Fruit fly (Drosophila melanogaster) whole organism, pupa: Measurements from ENCODE around the gene CG32668.

ENCODE experiments used
- CG12605 ChIP-seq: fragments of 200-800 bp; sonication (Bioruptor generic); IDR thresholded peaks from 2 replicates; pipeline ENCODE4 v1.3.6; 2022; ENCODE audit warnings: missing biosample characterization, missing genetic modification characterization
- CG13204 ChIP-seq: fragments of 200-800 bp; sonication (Bioruptor generic); optimal IDR thresholded peaks from 2 replicates; lab custom pipeline; 2018; ENCODE audit warnings: missing biosample characterization, mild to moderate bottlenecking, missing genetic modification characterization, moderate library complexity
- CG14655 ChIP-seq: fragments of 200-800 bp; sonication (Bioruptor generic); optimal IDR thresholded peaks from 3 replicates; lab custom pipeline; 2017; ENCODE audit warnings: mild to moderate bottlenecking, missing biosample characterization, missing genetic modification reagents, missing genetic modification characterization
- CG15710 ChIP-seq: fragments of 200-800 bp; sonication (Bioruptor generic); optimal IDR thresholded peaks from 2 replicates; lab custom pipeline; 2018; ENCODE audit warnings: missing biosample characterization, mild to moderate bottlenecking, missing genetic modification characterization, moderate library complexity
- CG8159 ChIP-seq: fragments of 200-800 bp; sonication (Bioruptor generic); optimal IDR thresholded peaks from 3 replicates; lab custom pipeline; 2018; ENCODE audit warnings: missing biosample characterization, mild to moderate bottlenecking, missing genetic modification characterization, moderate library complexity
- CG8301 ChIP-seq: fragments of 200-800 bp; sonication (Bioruptor generic); optimal IDR thresholded peaks from 2 replicates; lab custom pipeline; 2018; ENCODE audit warnings: missing biosample characterization, mild to moderate bottlenecking, missing genetic modification characterization
- Ets98B ChIP-seq: fragments of 200-800 bp; sonication (Bioruptor generic); IDR thresholded peaks from 2 replicates; pipeline ENCODE4 v1.3.6; 2022; ENCODE audit warnings: missing biosample characterization, missing genetic modification characterization
- Pif1B ChIP-seq: fragments of 200-800 bp; sonication (Bioruptor generic); optimal IDR thresholded peaks from 3 replicates; lab custom pipeline; 2016; ENCODE audit warnings: missing biosample characterization, missing genetic modification characterization
- Snoo ChIP-seq: fragments of 200-800 bp; sonication (Bioruptor generic); optimal IDR thresholded peaks from 3 replicates; lab custom pipeline; 2017; ENCODE audit warnings: missing biosample characterization, mild to moderate bottlenecking, missing genetic modification characterization, inconsistent platforms
- fd96Ca ChIP-seq: fragments of 200-800 bp; sonication (Bioruptor generic); IDR thresholded peaks from 3 replicates; pipeline ENCODE4 v1.3.6; 2022; ENCODE audit warnings: missing biosample characterization, missing genetic modification characterization
- gl ChIP-seq: fragments of 200-800 bp; sonication (Bioruptor generic); optimal IDR thresholded peaks from 2 replicates; lab custom pipeline; 2018; ENCODE audit warnings: missing biosample characterization, mild to moderate bottlenecking, missing genetic modification characterization
- rn ChIP-seq: fragments of 200-800 bp; sonication (Bioruptor generic); IDR thresholded peaks from 2 replicates; pipeline ENCODE4 v1.3.6; 2022; ENCODE audit warnings: missing biosample characterization, missing genetic modification characterization

DNA sequence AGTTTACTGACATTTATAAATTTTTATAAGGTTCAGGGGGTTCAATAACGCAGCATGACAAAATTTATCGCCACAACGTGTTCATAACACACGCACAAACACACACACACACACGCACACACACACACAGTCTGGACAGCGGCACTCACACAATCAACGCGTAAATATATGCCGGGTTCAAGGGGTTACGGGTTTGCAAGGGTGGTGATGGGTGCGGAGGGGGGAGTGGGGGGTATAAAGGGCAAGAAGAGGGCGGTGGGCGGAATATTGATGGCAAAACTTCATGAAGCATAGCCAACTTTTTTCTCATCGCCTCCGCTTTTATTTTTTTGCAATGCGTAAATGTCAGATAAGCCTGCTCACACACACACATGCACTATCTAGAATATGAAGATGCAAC is 16.5 kb upstream of the CG32668 start:
- TF ChIP-seq gl (tag; lab: Kevin White, UChicago), result no peak
- TF ChIP-seq rn (GFP tag; lab: Robert Waterston, UW), result no peak
- TF ChIP-seq fd96Ca (GFP tag; lab: Robert Waterston, UW), result no peak
- no peak for TF ChIP-seq Ets98B
- no peak for TF ChIP-seq CG13204 (GFP tag; lab: Kevin White, UChicago)
- TF ChIP-seq CG8159 (tag; lab: Kevin White, UChicago), result no peak
- TF ChIP-seq Pif1B (GFP tag; lab: Kevin White, UChicago), result no peak
- no peak for TF ChIP-seq Snoo (tag; lab: Kevin White, UChicago)
- TF ChIP-seq CG8301 (tag; lab: Kevin White, UChicago), result no peak
- no peak for TF ChIP-seq CG14655 (GFP tag; lab: Kevin White, UChicago)
- no peak for TF ChIP-seq CG12605 (GFP tag; lab: Robert Waterston, UW)
- no peak for TF ChIP-seq CG15710
